Fruit fly (Drosophila melanogaster): ENCODE results near the gene Ufd4.
A peak's percentile ranks its signal among the peaks of the same experiment; 100 is the strongest.

The Ufd4 gene

dm6 chr2L:10322773-10323487, 30.8 kb upstream of the Ufd4 start, which contains the start of gene CG5381:
TSS of gene CG5381 (minus strand) at chr2L:10323102.
- no peak for TF ChIP-seq cyc (GFP tag; optimal IDR thresholded peaks at IDR 0.05)
- TF ChIP-seq svp (GFP tag) = peak; percentile 93
- no peak for TF ChIP-seq Sox102F (GFP tag; optimal IDR thresholded peaks at IDR 0.05)
- no peak for TF ChIP-seq Eip93F (GFP tag; optimal IDR thresholded peaks at IDR 0.05)
- peak; percentile 47 for TF ChIP-seq vri (GFP tag; optimal IDR thresholded peaks at IDR 0.05)
- TF ChIP-seq CG11762 (GFP tag; optimal IDR thresholded peaks at IDR 0.05; ENCODE audit: insufficient read depth) = no peak
- TF ChIP-seq Met (GFP tag; optimal IDR thresholded peaks at IDR 0.05) = no peak

dm6 chr2L:10322176-10322575, 30.0 kb upstream of the Ufd4 start, which contains the start of gene CG4995:
TSS of gene CG4995 (plus strand) at chr2L:10322476.
- peak; percentile 61 for TF ChIP-seq Eip78C (GFP tag)
- TF ChIP-seq dac (GFP tag; optimal IDR thresholded peaks at IDR 0.05) = no peak

- TF ChIP-seq fd85E (GFP tag; optimal IDR thresholded peaks at IDR 0.05) (no peak), dsx (GFP tag; optimal IDR thresholded peaks at IDR 0.05; ENCODE audit: poor library complexity, severe bottlenecking) (peak; percentile 66), vri (GFP tag; optimal IDR thresholded peaks at IDR 0.05) (peak; percentile 15), fkh (GFP tag; optimal IDR thresholded peaks at IDR 0.05) (no peak), topi (GFP tag; optimal IDR thresholded peaks at IDR 0.05) (no peak), CG10669 (GFP tag; optimal IDR thresholded peaks at IDR 0.05) (no peak), CG6792 (GFP tag; optimal IDR thresholded peaks at IDR 0.05) (no peak), CG34406 (GFP tag; optimal IDR thresholded peaks at IDR 0.05) (no peak), CG6276 (GFP tag; optimal IDR thresholded peaks at IDR 0.05) (no peak), CG1621 (tag; optimal IDR thresholded peaks at IDR 0.05) (no peak), Lpt (GFP tag; optimal IDR thresholded peaks at IDR 0.05) (no peak), ss (GFP tag; optimal IDR thresholded peaks at IDR 0.05) (no peak), net (GFP tag; optimal IDR thresholded peaks at IDR 0.05) (no peak), Eip93F (GFP tag; optimal IDR thresholded peaks at IDR 0.05) (peak; percentile 2), CG8632 (GFP tag; optimal IDR thresholded peaks at IDR 0.05) (no peak), Eip78C (GFP tag) (peak; percentile 69), CG6808 (GFP tag; optimal IDR thresholded peaks at IDR 0.05) (no peak), cyc (GFP tag; optimal IDR thresholded peaks at IDR 0.05) (no peak), CG15336 (GFP tag; IDR thresholded peaks at IDR 0.05) (peak; percentile 33; the same call in 1 of the 2 replicates), salr (GFP tag; optimal IDR thresholded peaks at IDR 0.05) (no peak)
These were observed 29.4 kb upstream of the Ufd4 start for dm6 chr2L:10321612-10322011.

dm6 chr2L:10321036-10321583, 28.9 kb upstream of the Ufd4 start:
- TF ChIP-seq Hr4 (GFP tag; optimal IDR thresholded peaks at IDR 0.05) = no peak
- TF ChIP-seq net (GFP tag; optimal IDR thresholded peaks at IDR 0.05) = no peak
- peak; percentile 71 for TF ChIP-seq Eip78C (GFP tag)
- peak; percentile 9 for TF ChIP-seq cyc (GFP tag; optimal IDR thresholded peaks at IDR 0.05)
- TF ChIP-seq fkh (GFP tag; optimal IDR thresholded peaks at IDR 0.05) = peak; percentile 85
- TF ChIP-seq CG9139 (GFP tag; optimal IDR thresholded peaks at IDR 0.05) = no peak
- no peak for TF ChIP-seq fd59A (GFP tag; optimal IDR thresholded peaks at IDR 0.05)
- TF ChIP-seq Ets21C (GFP tag; optimal IDR thresholded peaks at IDR 0.05) = no peak
- no peak for TF ChIP-seq dsx (GFP tag; optimal IDR thresholded peaks at IDR 0.05; ENCODE audit: poor library complexity, severe bottlenecking)
- TF ChIP-seq Eip75B (GFP tag; optimal IDR thresholded peaks at IDR 0.05) = no peak
- no peak for TF ChIP-seq lz (GFP tag; optimal IDR thresholded peaks at IDR 0.05)
- TF ChIP-seq CG6163 (GFP tag; IDR thresholded peaks at IDR 0.05) = no peak

Measured in whole organism, prepupa.